Worm (Caenorhabditis elegans) whole organism, L4 larva: ENCODE results near the gene sup-35.
"Not testable (repeated sequence)": the region's sequence is repeated elsewhere in the genome, so short reads cannot be mapped to it uniquely, and the experiment has no call there.

ENCODE experiments used
- ces-1 ChIP-seq: fragments of 150-350 bp; sonication (generic microtip); optimal IDR thresholded peaks from 4 replicates; lab custom pipeline; 2014; ENCODE audit warnings: missing biosample characterization, missing genetic modification reagents, missing genetic modification characterization
- egl-27 ChIP-seq: sonication (generic microtip); optimal IDR thresholded peaks from 3 replicates; lab custom pipeline; 2017; ENCODE audit warnings: missing biosample characterization, missing genetic modification reagents, missing genetic modification characterization
- nhr-76 ChIP-seq: fragments of 150-350 bp; optimal IDR thresholded peaks from 2 replicates; lab custom pipeline; 2014; ENCODE audit warnings: missing biosample characterization, missing genetic modification characterization
- snpc-4 ChIP-seq: fragments of 150-350 bp; optimal IDR thresholded peaks from 2 replicates; lab custom pipeline; 2014; ENCODE audit warnings: missing biosample characterization, missing genetic modification characterization
- unc-39 ChIP-seq: sonication (generic microtip); optimal IDR thresholded peaks from 2 replicates; lab custom pipeline; 2017; ENCODE audit warnings: missing biosample characterization, missing genetic modification characterization
- ztf-11 ChIP-seq: fragments of 150-350 bp; optimal IDR thresholded peaks from 2 replicates; lab custom pipeline; 2014; ENCODE audit warnings: missing biosample characterization, missing genetic modification characterization

DNA sequence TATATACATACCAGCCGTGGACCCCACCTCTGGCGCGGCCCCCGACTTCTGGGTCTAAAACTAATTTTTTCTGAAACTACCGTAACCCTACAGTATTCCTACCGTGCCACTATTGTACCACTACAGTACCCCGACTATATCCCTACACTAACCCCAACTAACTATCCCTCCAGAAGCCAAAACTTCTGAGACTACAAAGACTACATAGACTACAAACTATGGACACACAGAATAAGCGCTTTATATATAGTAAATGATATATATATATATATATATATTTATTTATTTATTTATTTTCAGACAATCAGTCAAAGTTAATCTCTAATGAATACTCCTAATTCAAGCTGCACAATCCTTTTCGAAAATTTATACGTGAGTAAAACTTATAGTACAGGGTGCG lies 12.4 kb upstream of the sup-35 start, which contains the start of gene pha-1:
- not testable (repeated sequence) for TF ChIP-seq nhr-76 (tag; lab: Kevin White, UChicago); ces-1 (GFP tag; lab: Kevin White, UChicago); ztf-11; egl-27 (tag; lab: Kevin White, UChicago); unc-39 (tag; lab: Kevin White, UChicago); snpc-4 (tag; lab: Kevin White, UChicago)
